Fruit fly (Drosophila melanogaster) whole organism, embryonic: ENCODE results near the gene Nnp-1.

Experiments used
- Abd-B ChIP-seq: fragments of 200-800 bp; sonication (Bioruptor generic); optimal IDR thresholded peaks from 2 replicates; lab custom pipeline; 2018; ENCODE audit warnings: missing biosample characterization, mild to moderate bottlenecking, missing genetic modification characterization, moderate library complexity
- Aef1 ChIP-seq: fragments of 200-800 bp; sonication (Bioruptor generic); IDR thresholded peaks from 3 replicates; pipeline ENCODE4 v1.3.6; 2022; ENCODE audit warnings: missing biosample characterization, missing genetic modification characterization
- Atf-2 ChIP-seq: fragments of 200-800 bp; sonication (Bioruptor generic); optimal IDR thresholded peaks from 2 replicates; lab custom pipeline; 2016; ENCODE audit warnings: missing biosample characterization, missing genetic modification characterization
- Blimp-1 ChIP-seq: fragments of 200-800 bp; sonication (Bioruptor generic); optimal IDR thresholded peaks from 3 replicates; lab custom pipeline; 2018; ENCODE audit warnings: missing biosample characterization, missing genetic modification characterization, mild to moderate bottlenecking, moderate library complexity, missing genetic modification reagents
- C15 ChIP-seq: fragments of 200-800 bp; sonication (Bioruptor generic); IDR thresholded peaks from 3 replicates; pipeline ENCODE4 v1.3.6; 2022; ENCODE audit warnings: missing biosample characterization, missing genetic modification characterization
- CG10979 ChIP-seq: fragments of 200-800 bp; sonication (Bioruptor generic); optimal IDR thresholded peaks from 2 replicates; lab custom pipeline; 2018; ENCODE audit warnings: missing biosample characterization, mild to moderate bottlenecking, missing genetic modification characterization, moderate library complexity
- CG12236 ChIP-seq: fragments of 200-800 bp; sonication (Bioruptor generic); optimal IDR thresholded peaks from 2 replicates; lab custom pipeline; 2016; ENCODE audit warnings: missing biosample characterization, missing genetic modification characterization
- CG14014 ChIP-seq: fragments of 200-800 bp; sonication (Bioruptor generic); IDR thresholded peaks from 2 replicates; pipeline ENCODE4 v1.3.6; 2022; ENCODE audit warnings: missing biosample characterization, missing genetic modification characterization
- CG15601 ChIP-seq: fragments of 200-800 bp; sonication (Bioruptor generic); optimal IDR thresholded peaks from 3 replicates; lab custom pipeline; 2019; ENCODE audit warnings: missing biosample characterization, mild to moderate bottlenecking, missing genetic modification characterization, moderate library complexity
- CG1603 ChIP-seq: fragments of 200-800 bp; sonication (Bioruptor generic); optimal IDR thresholded peaks from 2 replicates; lab custom pipeline; 2019; ENCODE audit warnings: missing biosample characterization, mild to moderate bottlenecking, missing genetic modification characterization, moderate library complexity
- CG16813 ChIP-seq: fragments of 200-800 bp; sonication (Bioruptor generic); IDR thresholded peaks from 3 replicates; pipeline ENCODE4 v1.3.6; 2022; ENCODE audit warnings: missing biosample characterization, missing genetic modification characterization; ENCODE audit not compliant: partially characterized antibody
- CG16815 ChIP-seq: fragments of 200-800 bp; sonication (Bioruptor generic); optimal IDR thresholded peaks from 3 replicates; lab custom pipeline; 2017; ENCODE audit warnings: missing biosample characterization, mild to moderate bottlenecking, missing genetic modification characterization
- CG2889 ChIP-seq: fragments of 200-800 bp; sonication (Bioruptor generic); IDR thresholded peaks from 3 replicates; pipeline ENCODE4 v1.3.6; 2022; ENCODE audit warnings: missing biosample characterization, missing genetic modification characterization
- CG33557 ChIP-seq: fragments of 200-800 bp; sonication (Bioruptor generic); optimal IDR thresholded peaks from 2 replicates; lab custom pipeline; 2019; ENCODE audit warnings: missing biosample characterization, mild to moderate bottlenecking, missing genetic modification characterization, moderate library complexity
- CG4282 ChIP-seq: fragments of 200-800 bp; sonication (Bioruptor generic); optimal IDR thresholded peaks from 2 replicates; lab custom pipeline; 2016; ENCODE audit warnings: missing biosample characterization, missing genetic modification characterization
- CG4854 ChIP-seq: fragments of 200-800 bp; sonication (Bioruptor generic); optimal IDR thresholded peaks from 2 replicates; lab custom pipeline; 2016; ENCODE audit warnings: missing biosample characterization, missing genetic modification characterization, inconsistent platforms
- CG6254 ChIP-seq: fragments of 200-800 bp; sonication (Bioruptor generic); optimal IDR thresholded peaks from 3 replicates; lab custom pipeline; 2017; ENCODE audit warnings: mild to moderate bottlenecking, missing biosample characterization, missing genetic modification reagents, missing genetic modification characterization
- CG7745 ChIP-seq: fragments of 200-800 bp; sonication (Bioruptor generic); optimal IDR thresholded peaks from 2 replicates; lab custom pipeline; 2018; ENCODE audit warnings: missing biosample characterization, mild to moderate bottlenecking, missing genetic modification characterization, moderate library complexity
- CG8359 ChIP-seq: fragments of 200-800 bp; sonication (Bioruptor generic); optimal IDR thresholded peaks from 2 replicates; lab custom pipeline; 2017; ENCODE audit warnings: missing biosample characterization, mild to moderate bottlenecking, missing genetic modification characterization, borderline replicate concordance
- CG9215 ChIP-seq: fragments of 200-800 bp; sonication (Bioruptor generic); IDR thresholded peaks from 2 replicates; pipeline ENCODE4 v1.3.6; 2022; ENCODE audit warnings: missing biosample characterization, missing genetic modification characterization
- Dek ChIP-seq: fragments of 200-800 bp; sonication (Bioruptor generic); optimal IDR thresholded peaks from 3 replicates; lab custom pipeline; 2019; ENCODE audit warnings: missing biosample characterization, mild to moderate bottlenecking, missing genetic modification characterization, moderate library complexity
- Doc2 ChIP-seq: fragments of 200-800 bp; sonication (Bioruptor generic); IDR thresholded peaks from 2 replicates; pipeline ENCODE4 v1.3.6; 2022; ENCODE audit warnings: missing biosample characterization, missing genetic modification characterization
- Fer2 ChIP-seq: fragments of 200-800 bp; sonication (Bioruptor generic); optimal IDR thresholded peaks from 2 replicates; lab custom pipeline; 2018; ENCODE audit warnings: missing biosample characterization, mild to moderate bottlenecking, missing genetic modification characterization, moderate library complexity
- Gsc ChIP-seq: fragments of 200-800 bp; sonication (Bioruptor generic); IDR thresholded peaks from 2 replicates; pipeline ENCODE4 v1.3.6; 2022; ENCODE audit warnings: missing biosample characterization, missing genetic modification characterization
- Hmr ChIP-seq: fragments of 200-800 bp; sonication (Bioruptor generic); optimal IDR thresholded peaks from 3 replicates; lab custom pipeline; 2017; ENCODE audit warnings: mild to moderate bottlenecking, missing biosample characterization, missing genetic modification reagents, missing genetic modification characterization
- Oaz ChIP-seq: fragments of 200-800 bp; sonication (Bioruptor generic); IDR thresholded peaks from 2 replicates; pipeline ENCODE4 v1.3.6; 2022; ENCODE audit warnings: missing biosample characterization, missing genetic modification characterization
- Sin3A ChIP-seq: fragments of >200 bp; optimal IDR thresholded peaks from 2 replicates; lab custom pipeline; 2018
- Vsx1 ChIP-seq: fragments of 200-800 bp; sonication (Bioruptor generic); optimal IDR thresholded peaks from 2 replicates; lab custom pipeline; 2017; ENCODE audit warnings: missing biosample characterization, mild to moderate bottlenecking, missing genetic modification characterization, missing genetic modification reagents
- bab2 ChIP-seq: fragments of 200-800 bp; sonication (Bioruptor generic); optimal IDR thresholded peaks from 2 replicates; lab custom pipeline; 2016; ENCODE audit warnings: missing biosample characterization, missing genetic modification characterization
- crp ChIP-seq, 2 experiments: fragments of 200-800 bp; sonication (Bioruptor generic); optimal IDR thresholded peaks; 2 replicates in 1 of 2; 3 replicates in 1 of 2; lab custom pipeline; 2017; ENCODE audit warnings: missing biosample characterization in 2 of 2, missing genetic modification characterization in 2 of 2, mild to moderate bottlenecking in 1 of 2, moderate library complexity in 1 of 2
- dan ChIP-seq: fragments of 200-800 bp; sonication (Bioruptor generic); IDR thresholded peaks from 2 replicates; pipeline ENCODE4 v1.3.6; 2022; ENCODE audit warnings: missing biosample characterization, missing genetic modification characterization
- en ChIP-seq: fragments of 200-800 bp; sonication (Bioruptor generic); optimal IDR thresholded peaks from 2 replicates; lab custom pipeline; 2016; ENCODE audit warnings: missing biosample characterization, missing genetic modification characterization
- ewg ChIP-seq: fragments of 200-800 bp; sonication (Bioruptor generic); optimal IDR thresholded peaks from 3 replicates; lab custom pipeline; 2017; ENCODE audit warnings: mild to moderate bottlenecking, missing biosample characterization, missing genetic modification reagents, missing genetic modification characterization
- fd3F ChIP-seq: fragments of 200-800 bp; sonication (Bioruptor generic); optimal IDR thresholded peaks from 2 replicates; lab custom pipeline; 2018; ENCODE audit warnings: missing biosample characterization, mild to moderate bottlenecking, missing genetic modification characterization, moderate library complexity
- gcm ChIP-seq: fragments of 200-800 bp; sonication (Bioruptor generic); optimal IDR thresholded peaks from 2 replicates; lab custom pipeline; 2019; ENCODE audit warnings: missing biosample characterization, mild to moderate bottlenecking, missing genetic modification characterization, moderate library complexity
- hbn ChIP-seq: fragments of 200-800 bp; sonication (Bioruptor generic); IDR thresholded peaks from 2 replicates; pipeline ENCODE4 v1.3.6; 2022; ENCODE audit warnings: missing biosample characterization, missing genetic modification characterization; ENCODE audit not compliant: partially characterized antibody
- her ChIP-seq: fragments of 200-800 bp; sonication (Bioruptor generic); optimal IDR thresholded peaks from 2 replicates; lab custom pipeline; 2016; ENCODE audit warnings: missing biosample characterization, missing genetic modification characterization
- lab ChIP-seq: fragments of 200-800 bp; sonication (Bioruptor generic); optimal IDR thresholded peaks from 3 replicates; lab custom pipeline; 2017; ENCODE audit warnings: missing biosample characterization, missing genetic modification characterization, mild to moderate bottlenecking, moderate library complexity, missing genetic modification reagents
- lilli ChIP-seq: fragments of 200-800 bp; sonication (Bioruptor generic); optimal IDR thresholded peaks from 3 replicates; lab custom pipeline; 2016; ENCODE audit warnings: missing biosample characterization, missing genetic modification characterization
- mam ChIP-seq: fragments of 200-800 bp; sonication (Bioruptor generic); optimal IDR thresholded peaks from 3 replicates; lab custom pipeline; 2016; ENCODE audit warnings: missing biosample characterization, missing genetic modification characterization
- nerfin-1 ChIP-seq: fragments of 200-800 bp; sonication (Bioruptor generic); optimal IDR thresholded peaks from 3 replicates; lab custom pipeline; 2019; ENCODE audit warnings: missing biosample characterization, mild to moderate bottlenecking, missing genetic modification characterization, moderate library complexity
- nmo ChIP-seq: fragments of 200-800 bp; sonication (Bioruptor generic); optimal IDR thresholded peaks from 2 replicates; lab custom pipeline; 2018; ENCODE audit warnings: missing biosample characterization, mild to moderate bottlenecking, missing genetic modification characterization, moderate library complexity
- nom ChIP-seq: fragments of 200-800 bp; sonication (Bioruptor generic); optimal IDR thresholded peaks from 2 replicates; lab custom pipeline; 2017; ENCODE audit warnings: missing biosample characterization, missing genetic modification characterization, mild to moderate bottlenecking, moderate library complexity, missing genetic modification reagents
- pfk ChIP-seq: fragments of 200-800 bp; sonication (Bioruptor generic); optimal IDR thresholded peaks from 2 replicates; lab custom pipeline; 2018; ENCODE audit warnings: missing biosample characterization, mild to moderate bottlenecking, missing genetic modification characterization, moderate library complexity
- prd ChIP-seq, 3 experiments: fragments of >200 bp in 2 of 3; fragments of 200-800 bp in 1 of 3; sonication (Bioruptor generic) in 1 of 3; optimal IDR thresholded peaks in 2 of 3; IDR thresholded peaks in 1 of 3; 2 replicates in 2 of 3; 3 replicates in 1 of 3; pipeline versions ENCODE4 v1.3.6 to Lab custom; 2017 to 2022; ENCODE audit warnings: missing biosample characterization in 1 of 3, missing genetic modification characterization in 1 of 3
- salm ChIP-seq: fragments of 200-800 bp; sonication (Bioruptor generic); optimal IDR thresholded peaks from 2 replicates; lab custom pipeline; 2018; ENCODE audit warnings: missing biosample characterization, mild to moderate bottlenecking, missing genetic modification characterization
- tap ChIP-seq: fragments of 200-800 bp; optimal IDR thresholded peaks from 3 replicates; lab custom pipeline; 2019; ENCODE audit warnings: missing biosample characterization, mild to moderate bottlenecking, missing genetic modification characterization, moderate library complexity
- vnd ChIP-seq: fragments of 200-800 bp; sonication (Bioruptor generic); IDR thresholded peaks from 3 replicates; pipeline ENCODE4 v1.3.6; 2022; ENCODE audit warnings: missing biosample characterization, missing genetic modification characterization; ENCODE audit not compliant: partially characterized antibody
- zfh2 ChIP-seq: fragments of 200-800 bp; sonication (Bioruptor generic); optimal IDR thresholded peaks from 2 replicates; lab custom pipeline; 2016; ENCODE audit warnings: missing biosample characterization, missing genetic modification characterization

Gene Nnp-1

dm6 chr2L:13387255-13387654 is 21.3 kb upstream of the Nnp-1 start, which contains the start of the genes Ing5 and CG7099 (continued):
- TF ChIP-seq Fer2, result peak; percentile 95
- peak; percentile 57; the same call in 1 of the 3 replicates for TF ChIP-seq vnd (GFP tag; lab: Robert Waterston, UW)
- TF ChIP-seq salm (tag; lab: Kevin White, UChicago), result peak; percentile 91
- peak; percentile 87 for TF ChIP-seq CG6254 (GFP tag; lab: Kevin White, UChicago)
- peak; percentile 52; the same call in 1 of the 2 replicates for TF ChIP-seq hbn (GFP tag; lab: Robert Waterston, UW)
- peak; percentile 94 for TF ChIP-seq Dek (tag; lab: Kevin White, UChicago)
- TF ChIP-seq zfh2, result peak; percentile 95
- peak; percentile 91 for TF ChIP-seq CG33557 (GFP tag; lab: Kevin White, UChicago)
- peak; percentile 97 for TF ChIP-seq lab (GFP tag; lab: Kevin White, UChicago)
- peak; percentile 52 for TF ChIP-seq pfk (GFP tag; lab: Kevin White, UChicago)
- TF ChIP-seq Atf-2 (GFP tag; lab: Kevin White, UChicago), result peak; percentile 83
- TF ChIP-seq CG1603, result peak; percentile 65
- TF ChIP-seq nerfin-1 (tag; lab: Kevin White, UChicago), result peak; percentile 93
- TF ChIP-seq Blimp-1, result peak; percentile 94
- TF ChIP-seq bab2 (GFP tag; lab: Kevin White, UChicago), result peak; percentile 94
- TF ChIP-seq CG4854 (GFP tag; lab: Kevin White, UChicago), result peak; percentile 96
- TF ChIP-seq nom (GFP tag; lab: Kevin White, UChicago), result peak; percentile 82
- peak; percentile 62 for TF ChIP-seq CG16813 (GFP tag; lab: Robert Waterston, UW)
- TF ChIP-seq dan (GFP tag; lab: Robert Waterston, UW), result peak; percentile 87
- no peak for TF ChIP-seq Sin3A
- TF ChIP-seq gcm (GFP tag; lab: Kevin White, UChicago), result peak; percentile 93
- TF ChIP-seq CG4282 (GFP tag; lab: Kevin White, UChicago), result peak; percentile 91
- peak; percentile 94 for TF ChIP-seq CG2889 (GFP tag; lab: Robert Waterston, UW)
- TF ChIP-seq Oaz, result peak; percentile 92
- peak; percentile 94 for TF ChIP-seq C15
- TF ChIP-seq CG9215 (GFP tag; lab: Robert Waterston, UW), result peak; percentile 94
- TF ChIP-seq Doc2 (GFP tag; lab: Robert Waterston, UW), result peak; percentile 91
- peak; percentile 69 for TF ChIP-seq her
- peak; percentile 60 for TF ChIP-seq en (GFP tag; lab: Kevin White, UChicago)
- peak; percentile 98 for TF ChIP-seq lilli
- TF ChIP-seq prd (optimal IDR thresholded peaks at IDR 0.05; lab: Kevin White, UChicago), result no peak
- peak; percentile 98 for TF ChIP-seq prd (GFP tag; IDR thresholded peaks at IDR 0.05; lab: Robert Waterston, UW)
- TF ChIP-seq CG8359, result peak; percentile 73
- peak; percentile 94 for TF ChIP-seq CG15601 (tag; lab: Kevin White, UChicago)
- TF ChIP-seq CG16815 (GFP tag; lab: Kevin White, UChicago), result peak; percentile 95
- TF ChIP-seq CG7745, result peak; percentile 54
- TF ChIP-seq Abd-B, result peak; percentile 98
- TF ChIP-seq Vsx1, result peak; percentile 93
- TF ChIP-seq Hmr, result peak; percentile 94
- TF ChIP-seq CG12236 (GFP tag; lab: Kevin White, UChicago), result peak; percentile 73
- TF ChIP-seq crp (GFP tag; optimal IDR thresholded peaks at IDR 0.05; lab: Kevin White, UChicago), result peak; percentile 70 to 88
- TF ChIP-seq Aef1 (GFP tag; lab: Robert Waterston, UW), result peak; percentile 98
- peak; percentile 96 for TF ChIP-seq fd3F (GFP tag; lab: Kevin White, UChicago)
- TF ChIP-seq Gsc (GFP tag; lab: Robert Waterston, UW), result peak; percentile 79
- TF ChIP-seq ewg, result peak; percentile 93
- TF ChIP-seq CG10979 (tag; lab: Kevin White, UChicago), result peak; percentile 94
- TF ChIP-seq CG14014 (GFP tag; lab: Robert Waterston, UW), result peak; percentile 97
- peak; percentile 98 for TF ChIP-seq nmo (GFP tag; lab: Kevin White, UChicago)
- TF ChIP-seq tap (tag; lab: Kevin White, UChicago), result peak; percentile 93
- peak; percentile 94 for TF ChIP-seq mam (GFP tag; lab: Kevin White, UChicago)
